Worm (Caenorhabditis elegans): Measurements from ENCODE around the gene del-2.

DNA sequence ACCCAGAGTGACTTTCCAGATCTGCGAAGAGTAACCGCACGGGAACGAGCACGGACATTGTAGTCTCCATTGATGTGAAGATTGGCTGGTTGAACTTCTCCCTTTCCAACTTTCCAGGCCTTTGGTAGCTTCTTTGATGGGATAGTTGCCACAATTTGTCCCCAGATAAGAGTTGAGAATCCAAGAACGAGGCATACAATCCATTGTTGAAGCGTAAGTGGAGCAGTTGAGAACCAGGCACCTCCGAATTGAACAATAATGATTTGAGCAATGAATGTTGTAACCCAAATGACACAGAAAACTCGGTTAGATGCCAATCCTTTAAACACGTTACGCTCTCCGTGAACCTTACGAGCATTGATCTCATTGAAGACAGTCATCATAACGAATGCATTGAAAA is 14.8 kb downstream of the del-2 start:
- TF ChIP-seq fkh-10 (GFP tag; optimal IDR thresholded peaks at IDR 0.05) = no peak
- no peak for TF ChIP-seq pha-4 (tag; optimal IDR thresholded peaks at IDR 0.05)
- TF ChIP-seq ets-4 (tag; optimal IDR thresholded peaks at IDR 0.05) = no peak
